Worm (Caenorhabditis elegans): ENCODE results near the gene Y105C5B.17.
A peak's percentile ranks its signal among the peaks of the same experiment; 100 is the strongest.

Y105C5B.17 gene

DNA sequence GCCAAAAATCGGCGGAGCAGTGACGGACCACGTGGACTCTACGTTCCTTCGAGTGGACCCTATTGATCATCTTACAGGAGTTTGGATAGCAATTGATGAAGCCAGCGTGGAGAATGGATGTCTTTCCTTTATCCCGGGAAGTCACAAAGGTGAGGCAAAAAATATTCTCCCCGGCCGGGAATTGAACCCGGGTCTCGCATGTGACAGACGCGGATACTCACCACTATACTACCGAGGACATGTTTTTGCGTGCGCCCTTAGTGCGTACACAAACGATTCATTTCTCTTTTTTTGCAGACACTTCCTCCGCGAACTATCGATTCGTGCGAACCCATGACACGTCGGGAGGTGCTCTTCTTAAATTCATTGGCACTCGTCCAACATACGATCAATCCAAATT lies 31.7 kb upstream of the Y105C5B.17 start (continued):
- TF ChIP-seq egl-27 (tag; optimal IDR thresholded peaks at IDR 0.05) = no peak
- TF ChIP-seq cey-2 (tag; optimal IDR thresholded peaks at IDR 0.05; ENCODE audit: borderline replicate concordance, insufficient read depth) = no peak
- TF ChIP-seq nhr-11 (tag; optimal IDR thresholded peaks at IDR 0.05) = no peak
- peak; percentile 68 for TF ChIP-seq lin-38 (GFP tag; IDR thresholded peaks at IDR 0.05)
- peak; percentile 79 for TF ChIP-seq hlh-30 (tag; optimal IDR thresholded peaks at IDR 0.05; ENCODE audit: insufficient read depth)
- no peak for TF ChIP-seq lin-39 (tag; optimal IDR thresholded peaks at IDR 0.05)
- TF ChIP-seq nhr-76 (tag; optimal IDR thresholded peaks at IDR 0.05) = no peak
- TF ChIP-seq fos-1 (tag; optimal IDR thresholded peaks at IDR 0.05) = no peak
- peak; percentile 33 for TF ChIP-seq dmd-6 (GFP tag; IDR thresholded peaks at IDR 0.05)
- TF ChIP-seq hif-1 (tag; optimal IDR thresholded peaks at IDR 0.05) = peak in 1 of 2 experiments; percentile 31
- TF ChIP-seq saeg-2 (GFP tag; IDR thresholded peaks at IDR 0.05) = no peak
- no peak for TF ChIP-seq pqm-1 (tag; optimal IDR thresholded peaks at IDR 0.05)
- TF ChIP-seq daf-19 (GFP tag; conservative IDR thresholded peaks at IDR 0.05) = peak; percentile 58
- no peak; the same call in 1 of the 2 replicates for TF ChIP-seq egl-43 (GFP tag; IDR thresholded peaks at IDR 0.05)
- TF ChIP-seq nhr-10 (tag; optimal IDR thresholded peaks at IDR 0.05) = no peak
- TF ChIP-seq duxl-1 (tag; optimal IDR thresholded peaks at IDR 0.05; ENCODE audit: poor library complexity) = peak; percentile 72
- TF ChIP-seq gei-8 (GFP tag; optimal IDR thresholded peaks at IDR 0.05) = no peak
- no peak for TF ChIP-seq nhr-48 (tag; optimal IDR thresholded peaks at IDR 0.05)
- TF ChIP-seq madf-9 (GFP tag; conservative IDR thresholded peaks at IDR 0.05) = peak; percentile 75; the same call in 1 of the 2 replicates
- TF ChIP-seq zfp-3 (GFP tag; conservative IDR thresholded peaks at IDR 0.05) = peak; percentile 68
- TF ChIP-seq zip-2 (tag; optimal IDR thresholded peaks at IDR 0.05) = no peak
- peak; percentile 62; the same call in 1 of the 2 replicates for TF ChIP-seq pha-4 (GFP tag; IDR thresholded peaks at IDR 0.05)
- no peak for TF ChIP-seq pha-4 (tag; optimal IDR thresholded peaks at IDR 0.05)
- peak; percentile 88 for TF ChIP-seq dmd-8 (GFP tag; IDR thresholded peaks at IDR 0.05)
- TF ChIP-seq ces-1 (GFP tag; optimal IDR thresholded peaks at IDR 0.05) = no peak
- no peak for TF ChIP-seq Y5F2A.4 (GFP tag; optimal IDR thresholded peaks at IDR 0.05)
- peak; percentile 15 for TF ChIP-seq rbr-2 (tag; optimal IDR thresholded peaks at IDR 0.05)
- no peak for TF ChIP-seq php-3 (GFP tag; IDR thresholded peaks at IDR 0.05)
- TF ChIP-seq lin-29 (GFP tag; IDR thresholded peaks at IDR 0.05) = 0 out of 2 replicates have a peak, but pooled peaks have one; percentile 59
- TF ChIP-seq lir-3 (tag; optimal IDR thresholded peaks at IDR 0.05) = no peak
- TF ChIP-seq unc-130 (GFP tag; optimal IDR thresholded peaks at IDR 0.05) = peak; percentile 34
- TF ChIP-seq mxl-2 (GFP tag; conservative IDR thresholded peaks at IDR 0.05) = 0 out of 2 replicates have a peak, but pooled peaks have one; percentile 19

DNA sequence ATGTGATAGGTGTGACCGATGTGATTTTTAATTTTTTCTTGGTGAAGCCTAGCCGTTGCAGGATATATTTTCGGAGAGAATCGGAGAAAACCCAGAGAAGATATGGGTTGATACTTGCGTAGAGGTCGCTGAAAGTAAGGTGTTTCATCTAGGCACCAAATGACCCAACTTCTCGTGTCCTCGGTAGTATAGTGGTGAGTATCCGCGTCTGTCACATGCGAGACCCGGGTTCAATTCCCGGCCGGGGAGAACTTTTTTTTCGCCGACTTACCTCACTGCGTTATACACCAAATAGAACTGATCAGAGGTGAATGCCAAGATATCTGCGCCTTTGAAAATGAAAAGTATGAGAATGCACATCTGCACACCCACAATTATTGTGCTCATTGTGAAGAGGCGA lies 31.1 kb upstream of the Y105C5B.17 start:
- TF ChIP-seq mep-1 (tag; optimal IDR thresholded peaks at IDR 0.05) = peak; percentile 70
- TF ChIP-seq F49E8.2 (tag; optimal IDR thresholded peaks at IDR 0.05; ENCODE audit: borderline replicate concordance) = peak; percentile 76
- TF ChIP-seq nhr-41 (GFP tag; IDR thresholded peaks at IDR 0.05) = no peak
- TF ChIP-seq lin-38 (GFP tag; IDR thresholded peaks at IDR 0.05) = peak; percentile 72
- TF ChIP-seq nhr-48 (tag; optimal IDR thresholded peaks at IDR 0.05) = peak; percentile 33
- no peak for TF ChIP-seq ztf-11 (tag; optimal IDR thresholded peaks at IDR 0.05)
- TF ChIP-seq cey-2 (tag; optimal IDR thresholded peaks at IDR 0.05; ENCODE audit: borderline replicate concordance, insufficient read depth) = no peak
- TF ChIP-seq saeg-2 (GFP tag; IDR thresholded peaks at IDR 0.05) = peak; percentile 77
- TF ChIP-seq daf-12 (tag; optimal IDR thresholded peaks at IDR 0.05) = no peak
- no peak for TF ChIP-seq egl-27 (tag; optimal IDR thresholded peaks at IDR 0.05)
- TF ChIP-seq daf-8 (GFP tag; IDR thresholded peaks at IDR 0.05) = no peak
- no peak for TF ChIP-seq F10B5.3 (tag; optimal IDR thresholded peaks at IDR 0.05)
- TF ChIP-seq egl-43 (GFP tag; IDR thresholded peaks at IDR 0.05) = peak; percentile 91
- no peak for TF ChIP-seq ztf-7 (tag; optimal IDR thresholded peaks at IDR 0.05)
- peak; percentile 6 to 19 for TF ChIP-seq hif-1 (tag; optimal IDR thresholded peaks at IDR 0.05)
- TF ChIP-seq hlh-11 (tag; optimal IDR thresholded peaks at IDR 0.05) = peak; percentile 21
- TF ChIP-seq nhr-237 (tag; optimal IDR thresholded peaks at IDR 0.05) = no peak
- no peak for TF ChIP-seq snpc-4 (tag; optimal IDR thresholded peaks at IDR 0.05)
- TF ChIP-seq ZK546.5 (tag; optimal IDR thresholded peaks at IDR 0.05) = no peak
- peak in 1 of 2 experiments; percentile 49 for TF ChIP-seq mdl-1 (tag; optimal IDR thresholded peaks at IDR 0.05)
- TF ChIP-seq duxl-1 (tag; optimal IDR thresholded peaks at IDR 0.05; ENCODE audit: poor library complexity) = no peak
- no peak for TF ChIP-seq unc-39 (tag; optimal IDR thresholded peaks at IDR 0.05)
- TF ChIP-seq zfp-2 (tag; optimal IDR thresholded peaks at IDR 0.05) = peak; percentile 19
- no peak for TF ChIP-seq Y5F2A.4 (GFP tag; optimal IDR thresholded peaks at IDR 0.05)
- 0 out of 2 replicates have a peak, but pooled peaks have one; percentile 45 for TF ChIP-seq zip-11 (GFP tag; IDR thresholded peaks at IDR 0.05)
- TF ChIP-seq mxl-3 (GFP tag; optimal IDR thresholded peaks at IDR 0.05) = peak; percentile 52
- no peak for TF ChIP-seq F37D6.2 (tag; optimal IDR thresholded peaks at IDR 0.05)

All from whole organism, L4 larva.